Fruit fly (Drosophila melanogaster) Kc167 (cell line): ENCODE measurements around the gene CG31678.

Experiments
- Myc ChIP-seq: fragments of >200 bp; optimal IDR thresholded peaks from 2 replicates; lab custom pipeline; 2017; ENCODE audit warnings: missing external identifiers
- Sin3A ChIP-seq: fragments of >200 bp; optimal IDR thresholded peaks from 2 replicates; lab custom pipeline; 2018; ENCODE audit warnings: missing external identifiers
- h ChIP-seq: fragments of >200 bp; optimal IDR thresholded peaks from 3 replicates; lab custom pipeline; 2018; ENCODE audit warnings: missing external identifiers
- insv ChIP-seq: fragments of >200 bp; optimal IDR thresholded peaks from 3 replicates; lab custom pipeline; 2018; ENCODE audit warnings: missing external identifiers
- psq ChIP-seq: fragments of >200 bp; optimal IDR thresholded peaks from 2 replicates; lab custom pipeline; 2017; ENCODE audit warnings: missing external identifiers
- ttk ChIP-seq: sonication (Bioruptor generic); optimal IDR thresholded peaks from 2 replicates; lab custom pipeline; 2017; ENCODE audit warnings: missing external identifiers

Gene CG31678

DNA sequence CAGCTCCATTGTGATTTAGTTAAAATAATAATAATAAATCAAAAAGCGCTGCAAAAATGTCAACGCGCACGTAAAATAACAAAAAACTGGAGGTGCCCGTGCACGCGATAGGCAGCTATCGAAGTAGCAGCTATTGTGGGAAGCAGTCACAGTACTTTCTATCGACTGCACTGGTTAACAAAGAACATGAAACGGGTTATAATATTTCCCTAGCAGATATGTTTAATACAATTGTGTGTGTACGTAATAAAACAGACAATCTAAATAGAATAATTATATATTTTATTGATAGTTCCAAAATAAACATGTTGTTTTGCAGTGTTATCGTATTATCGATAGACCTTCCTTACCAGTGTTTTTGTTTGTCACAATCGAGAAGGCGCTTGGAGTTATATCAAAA, at the start of gene CG31678, which contains the start of gene IKKepsilon:
Gene CG31678, minus strand, starts transcription at position 67 of the 400 bp plus-strand sequence.
Gene IKKepsilon, plus strand, starts transcription at position 171 of the 400 bp plus-strand sequence.
- TF ChIP-seq h (lab: Kevin White, UChicago) (no peak), ttk (lab: Kevin White, UChicago) (no peak)

- no peak for TF ChIP-seq h (lab: Kevin White, UChicago)
- no peak for TF ChIP-seq Myc
- TF ChIP-seq ttk (lab: Kevin White, UChicago): no peak
- TF ChIP-seq psq (lab: Kevin White, UChicago): no peak
- TF ChIP-seq insv (lab: Kevin White, UChicago): no peak
- TF ChIP-seq Sin3A (lab: Kevin White, UChicago): no peak
These were observed 48.3 kb upstream of the CG31678 start for dm6 chr2L:20724024-20724423.

- TF ChIP-seq Sin3A (lab: Kevin White, UChicago) (no peak), insv (lab: Kevin White, UChicago) (no peak), psq (lab: Kevin White, UChicago) (no peak), h (lab: Kevin White, UChicago) (no peak), ttk (lab: Kevin White, UChicago) (no peak), Myc (no peak)
These were observed 45.7 kb upstream of the CG31678 start for dm6 chr2L:20721456-20721855.

DNA sequence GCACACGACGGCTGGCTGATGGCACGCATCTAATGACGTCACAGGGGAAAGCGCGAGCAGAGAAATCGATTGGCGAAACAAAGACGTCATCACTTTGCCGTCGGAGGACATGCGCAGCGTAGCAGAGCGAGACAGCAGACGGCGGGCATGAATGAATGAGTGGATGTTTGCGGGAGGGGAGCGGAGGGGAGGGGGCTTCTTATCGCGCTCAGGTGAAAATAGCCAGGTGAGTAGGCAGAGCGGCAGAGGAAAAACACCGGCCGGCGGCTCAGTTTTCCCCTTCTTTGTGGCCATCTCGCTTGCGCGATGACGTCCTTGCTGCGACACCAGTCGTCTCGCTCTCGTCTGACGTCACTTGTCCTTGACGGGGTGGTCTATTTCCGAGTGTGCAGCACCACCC, 44.3 kb upstream of the CG31678 start:
- TF ChIP-seq psq (lab: Kevin White, UChicago) (no peak), Sin3A (lab: Kevin White, UChicago) (no peak), h (lab: Kevin White, UChicago) (no peak), insv (lab: Kevin White, UChicago) (no peak), Myc (no peak), ttk (lab: Kevin White, UChicago) (no peak)

dm6 chr2L:20716712-20717111, 41.0 kb upstream of the CG31678 start:
- TF ChIP-seq Myc (no peak), insv (lab: Kevin White, UChicago) (no peak), psq (lab: Kevin White, UChicago) (no peak), ttk (lab: Kevin White, UChicago) (no peak)

- TF ChIP-seq h (lab: Kevin White, UChicago): no peak
- TF ChIP-seq Myc: no peak
- TF ChIP-seq ttk (lab: Kevin White, UChicago): no peak
- TF ChIP-seq insv (lab: Kevin White, UChicago): no peak
- TF ChIP-seq psq (lab: Kevin White, UChicago): no peak
- no peak for TF ChIP-seq Sin3A (lab: Kevin White, UChicago)
These were observed 40.3 kb upstream of the CG31678 start for dm6 chr2L:20716077-20716476.

DNA sequence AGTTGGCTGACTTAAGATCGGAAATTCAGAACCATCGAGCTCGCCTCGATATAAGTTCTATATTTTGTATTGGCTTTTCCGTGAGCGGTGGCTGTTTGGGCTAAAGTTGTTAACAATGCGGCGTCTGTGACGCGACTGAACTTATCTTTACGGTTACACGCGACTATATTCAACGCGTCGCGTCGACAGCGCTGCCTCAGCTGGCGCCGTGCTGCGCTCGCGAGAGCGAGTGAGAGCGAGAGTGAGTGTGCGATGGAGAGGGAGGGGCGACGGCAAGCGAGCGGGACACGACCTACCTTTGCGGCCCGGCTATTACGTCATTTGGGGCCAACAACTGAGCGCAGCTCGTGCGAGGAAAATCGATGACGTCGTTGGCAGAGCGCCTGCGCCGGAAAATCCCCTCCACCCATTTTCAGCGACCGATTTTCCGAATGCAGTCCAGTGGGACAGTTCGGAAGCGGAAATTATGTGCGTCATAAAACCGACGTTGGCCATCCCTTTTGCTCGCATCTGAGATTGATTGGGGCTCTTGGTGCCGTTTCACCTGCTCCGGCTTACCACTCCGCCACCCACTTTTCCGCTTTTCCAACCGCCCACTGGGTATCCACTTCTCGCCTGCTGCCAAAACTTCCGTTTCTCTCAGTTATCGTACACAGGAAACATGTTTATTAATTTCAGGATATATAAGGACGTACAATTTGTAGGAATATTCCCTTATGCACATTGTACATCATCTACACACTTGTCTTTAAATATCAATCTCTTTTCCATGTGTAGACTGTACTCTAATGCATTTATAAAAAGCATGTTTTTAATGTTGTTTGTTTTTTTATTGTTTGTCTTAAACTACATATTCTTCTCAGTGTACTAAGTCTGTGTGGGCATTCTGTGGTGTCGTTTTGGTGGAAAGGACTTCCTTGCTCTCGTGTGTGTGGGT, 39.0 kb upstream of the CG31678 start, which contains the start of gene Hr38:
Gene Hr38, minus strand, starts transcription at position 121 of the 937 bp plus-strand sequence.
- TF ChIP-seq insv (lab: Kevin White, UChicago): no peak
- no peak for TF ChIP-seq Sin3A (lab: Kevin White, UChicago)
- TF ChIP-seq psq (lab: Kevin White, UChicago): no peak
- TF ChIP-seq h (lab: Kevin White, UChicago): no peak
- no peak for TF ChIP-seq ttk (lab: Kevin White, UChicago)
- TF ChIP-seq Myc: no peak

- TF ChIP-seq Sin3A (lab: Kevin White, UChicago): no peak
- no peak for TF ChIP-seq insv (lab: Kevin White, UChicago)
- no peak for TF ChIP-seq h (lab: Kevin White, UChicago)
- no peak for TF ChIP-seq psq (lab: Kevin White, UChicago)
- no peak for TF ChIP-seq ttk (lab: Kevin White, UChicago)
- TF ChIP-seq Myc: no peak
These were observed 30.2 kb upstream of the CG31678 start for dm6 chr2L:20705869-20706368.

- TF ChIP-seq psq (lab: Kevin White, UChicago) (no peak), ttk (lab: Kevin White, UChicago) (no peak), Sin3A (lab: Kevin White, UChicago) (no peak), h (lab: Kevin White, UChicago) (no peak), insv (lab: Kevin White, UChicago) (no peak), Myc (no peak)
These were observed 28.9 kb upstream of the CG31678 start for dm6 chr2L:20704511-20705266.

DNA sequence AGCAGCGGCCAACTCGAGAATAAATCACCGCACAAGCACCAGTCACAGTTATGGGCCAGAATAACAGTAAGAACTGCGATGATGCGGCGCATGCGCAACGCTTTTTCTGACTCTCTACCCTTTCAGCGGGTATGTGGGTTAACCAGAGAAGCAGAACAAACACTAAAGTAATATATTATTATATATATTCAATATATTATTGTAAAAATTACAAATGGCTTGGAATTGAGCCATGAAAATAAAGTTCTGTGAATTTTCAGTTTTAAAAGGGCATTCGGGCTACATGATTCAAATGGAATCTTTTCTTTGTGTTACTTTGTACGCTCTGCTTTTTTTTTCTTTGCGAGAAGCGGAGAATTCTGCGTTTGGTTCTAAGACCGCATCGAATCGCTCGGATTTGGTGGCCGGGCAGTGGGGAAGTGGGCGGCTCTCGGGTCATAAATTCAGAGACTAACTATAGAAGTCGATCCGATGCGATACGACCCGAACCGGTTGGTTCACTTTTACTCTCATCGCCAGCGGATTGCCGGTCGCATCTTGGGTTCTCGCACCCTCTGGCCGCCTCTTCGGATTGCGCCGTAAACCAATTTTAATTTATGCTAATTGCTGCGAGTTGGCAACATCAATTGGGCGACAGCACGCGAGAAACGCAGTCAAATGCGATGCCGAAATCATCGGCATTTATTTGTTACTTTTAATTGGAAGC, 24.9 kb upstream of the CG31678 start:
- TF ChIP-seq psq (lab: Kevin White, UChicago): no peak

DNA sequence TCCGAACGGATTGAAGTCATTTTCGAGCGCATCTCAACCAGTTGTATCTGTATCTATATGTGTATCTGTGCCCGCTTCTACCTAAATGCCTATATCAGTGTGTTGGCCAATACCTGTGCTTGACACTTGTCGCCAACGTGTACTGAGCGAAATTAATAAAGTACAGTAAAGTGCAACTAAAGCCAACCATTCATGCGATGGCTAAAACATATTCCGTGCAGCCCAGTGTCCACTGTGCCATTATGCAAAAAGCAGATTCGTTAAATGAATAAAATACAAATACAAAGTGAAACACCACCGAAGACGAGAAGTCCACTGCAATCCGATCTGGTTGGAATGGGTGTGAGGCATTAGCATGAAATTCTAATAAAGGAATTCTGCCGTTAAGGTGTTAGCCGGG, 19.3 kb upstream of the CG31678 start:
- TF ChIP-seq h (lab: Kevin White, UChicago): no peak
- no peak for TF ChIP-seq Myc
- TF ChIP-seq psq (lab: Kevin White, UChicago): no peak
- TF ChIP-seq Sin3A (lab: Kevin White, UChicago): no peak
- no peak for TF ChIP-seq ttk (lab: Kevin White, UChicago)
- TF ChIP-seq insv (lab: Kevin White, UChicago): no peak
